Fruit fly (Drosophila melanogaster) Kc167 (cell line): ENCODE measurements around the gene CG34313.

Experiments used
- Myc ChIP-seq: fragments of >200 bp; optimal IDR thresholded peaks from 2 replicates; lab custom pipeline; 2017; ENCODE audit warnings: missing external identifiers
- Sin3A ChIP-seq: fragments of >200 bp; optimal IDR thresholded peaks from 2 replicates; lab custom pipeline; 2018; ENCODE audit warnings: missing external identifiers
- h ChIP-seq: fragments of >200 bp; optimal IDR thresholded peaks from 3 replicates; lab custom pipeline; 2018; ENCODE audit warnings: missing external identifiers
- insv ChIP-seq: fragments of >200 bp; optimal IDR thresholded peaks from 3 replicates; lab custom pipeline; 2018; ENCODE audit warnings: missing external identifiers
- psq ChIP-seq: fragments of >200 bp; optimal IDR thresholded peaks from 2 replicates; lab custom pipeline; 2017; ENCODE audit warnings: missing external identifiers
- ttk ChIP-seq: sonication (Bioruptor generic); optimal IDR thresholded peaks from 2 replicates; lab custom pipeline; 2017; ENCODE audit warnings: missing external identifiers

The CG34313 gene

DNA sequence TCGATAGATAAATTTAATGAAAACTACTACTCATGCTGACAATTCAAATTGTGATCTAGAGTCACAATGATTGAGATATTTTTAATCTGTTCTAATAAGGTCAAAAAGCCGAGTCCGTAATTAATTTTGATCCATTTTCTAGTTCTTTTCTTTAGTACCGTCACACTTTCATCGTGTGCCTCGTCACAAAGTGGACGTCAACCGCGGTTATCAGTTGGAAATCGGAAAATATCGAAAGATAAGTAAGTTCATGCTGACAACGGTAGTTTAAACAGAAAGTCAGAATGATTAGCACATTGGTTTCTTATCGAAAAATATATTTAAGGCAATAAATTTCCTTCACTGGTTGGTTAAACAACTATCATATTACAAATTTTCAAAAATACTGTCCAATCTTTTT is 28.9 kb upstream of the CG34313 start:
- TF ChIP-seq h (no peak), Sin3A (no peak), ttk (lab: Kevin White, UChicago) (no peak), psq (lab: Kevin White, UChicago) (no peak), insv (lab: Kevin White, UChicago) (no peak), Myc (lab: Kevin White, UChicago) (no peak)

- TF ChIP-seq h, result no peak
- no peak for TF ChIP-seq insv (lab: Kevin White, UChicago)
- TF ChIP-seq Myc (lab: Kevin White, UChicago), result no peak
- no peak for TF ChIP-seq ttk (lab: Kevin White, UChicago)
- TF ChIP-seq Sin3A, result no peak
These were observed 26.9 kb upstream of the CG34313 start, which contains the start of gene CG31810 for dm6 chr2L:16852318-16852932. TSS of gene CG31810 (minus strand) at chr2L:16852368.

- no peak for TF ChIP-seq Sin3A
- TF ChIP-seq Myc (lab: Kevin White, UChicago), result no peak
These were observed 22.2 kb upstream of the CG34313 start for dm6 chr2L:16857131-16857530.

DNA sequence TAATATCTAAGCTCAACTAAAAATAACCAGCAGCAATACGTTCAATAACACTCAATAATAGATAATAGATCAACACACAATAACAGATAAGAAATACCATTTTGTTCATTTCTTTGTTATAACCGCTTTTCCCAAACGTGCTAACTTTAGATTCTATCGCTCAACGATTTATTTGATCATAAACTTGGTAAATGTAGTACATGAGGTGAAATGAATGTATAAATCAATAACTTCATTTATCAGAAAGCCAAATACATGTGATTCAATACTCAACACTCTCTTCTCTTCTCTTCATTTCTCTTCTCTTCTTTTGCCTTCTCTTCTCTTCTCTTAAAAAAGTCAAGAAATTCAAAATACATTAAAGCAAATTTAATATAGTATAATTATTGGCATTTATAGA is 21.7 kb upstream of the CG34313 start:
- TF ChIP-seq Myc (lab: Kevin White, UChicago) (no peak), Sin3A (no peak), ttk (lab: Kevin White, UChicago) (no peak), insv (lab: Kevin White, UChicago) (no peak), h (no peak), psq (lab: Kevin White, UChicago) (no peak)

dm6 chr2L:16858466-16859007 is 20.8 kb upstream of the CG34313 start, which contains the start of gene CG31809:
TSS of gene CG31809 (minus strand) at chr2L:16858714.
- TF ChIP-seq insv (lab: Kevin White, UChicago) (no peak), ttk (lab: Kevin White, UChicago) (no peak), h (no peak), Sin3A (no peak), psq (lab: Kevin White, UChicago) (no peak), Myc (lab: Kevin White, UChicago) (no peak)

dm6 chr2L:16859103-16859502 is 20.2 kb upstream of the CG34313 start:
- TF ChIP-seq psq (lab: Kevin White, UChicago) (no peak), Sin3A (no peak)

- TF ChIP-seq insv (lab: Kevin White, UChicago), result no peak
These were observed 19.8 kb upstream of the CG34313 start for dm6 chr2L:16859566-16859965.

- TF ChIP-seq Myc (lab: Kevin White, UChicago) (no peak), psq (lab: Kevin White, UChicago) (no peak), Sin3A (no peak), h (no peak), ttk (lab: Kevin White, UChicago) (no peak), insv (lab: Kevin White, UChicago) (no peak)
These were observed 18.2 kb upstream of the CG34313 start, which contains the start of gene CG6012 for dm6 chr2L:16861126-16861525. TSS of gene CG6012 (minus strand) at chr2L:16861489.

DNA sequence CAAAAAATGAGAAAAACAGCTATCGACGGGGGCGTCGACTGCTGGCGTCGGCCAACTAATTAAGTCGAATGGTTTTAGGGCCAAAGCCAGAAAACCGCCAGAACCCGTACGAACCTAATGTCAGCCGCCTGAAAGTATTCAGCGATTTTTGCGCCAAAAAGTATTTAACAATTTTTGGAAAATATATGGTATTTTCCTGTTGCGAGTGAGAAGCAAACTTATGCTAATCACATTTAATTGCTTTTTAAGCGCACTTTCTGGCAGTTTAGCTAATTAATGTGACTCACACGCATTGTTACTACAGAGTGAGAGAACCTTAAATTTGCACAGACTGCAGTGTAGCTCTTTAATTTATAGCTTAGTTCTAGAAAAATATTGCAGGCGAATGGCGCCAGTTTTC is 16.8 kb upstream of the CG34313 start:
- TF ChIP-seq Myc (lab: Kevin White, UChicago) (no peak), insv (lab: Kevin White, UChicago) (no peak)

dm6 chr2L:16868897-16869324 is 10.4 kb upstream of the CG34313 start:
- no peak for TF ChIP-seq ttk (lab: Kevin White, UChicago)

dm6 chr2L:16874924-16875323 is 4.4 kb upstream of the CG34313 start:
- TF ChIP-seq ttk (lab: Kevin White, UChicago) (no peak), insv (lab: Kevin White, UChicago) (no peak), Myc (lab: Kevin White, UChicago) (no peak), psq (lab: Kevin White, UChicago) (no peak), h (no peak), Sin3A (no peak)

DNA sequence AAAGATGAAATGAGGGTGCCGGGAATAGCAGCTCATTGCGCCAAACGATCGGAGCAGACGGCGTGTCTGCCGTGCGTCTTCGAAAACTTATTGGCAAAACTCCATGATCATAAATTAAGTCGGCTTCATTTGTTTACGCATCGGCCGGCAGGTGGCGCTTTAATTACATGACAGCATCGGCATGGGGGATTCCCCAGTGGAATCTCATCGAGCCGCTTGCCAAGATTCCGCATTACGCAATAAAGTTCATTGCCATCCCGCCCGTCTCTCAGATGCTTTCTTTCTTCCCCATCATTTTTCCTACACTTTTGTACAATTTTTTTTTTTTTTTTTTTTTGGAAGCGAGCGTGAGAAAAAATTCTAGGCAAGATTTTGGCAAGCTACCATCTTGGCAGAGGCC is 2.8 kb upstream of the CG34313 start:
- no peak for TF ChIP-seq Sin3A
- TF ChIP-seq psq (lab: Kevin White, UChicago), result no peak
- TF ChIP-seq ttk (lab: Kevin White, UChicago), result no peak
- TF ChIP-seq Myc (lab: Kevin White, UChicago), result no peak
- TF ChIP-seq h, result no peak
- no peak for TF ChIP-seq insv (lab: Kevin White, UChicago)

DNA sequence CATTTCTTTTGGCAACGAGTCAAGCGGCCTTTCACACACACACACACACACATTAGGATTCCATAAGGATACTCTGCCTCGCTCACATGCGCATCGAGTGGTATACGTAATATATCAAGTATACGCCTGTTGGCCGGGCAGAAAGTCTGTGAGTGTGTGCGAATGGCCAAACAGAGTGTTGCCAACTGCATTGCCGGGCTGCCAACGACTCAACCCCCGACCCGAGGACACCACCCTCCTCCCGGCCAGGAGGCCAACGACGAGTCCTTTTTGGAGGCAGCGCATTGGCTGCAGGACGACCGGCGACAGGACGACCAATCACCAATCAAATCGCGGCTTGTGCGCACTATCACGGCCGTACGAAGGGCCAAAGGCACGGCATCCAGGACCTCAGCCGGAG is 1.6 kb upstream of the CG34313 start:
- no peak for TF ChIP-seq h
- TF ChIP-seq ttk (lab: Kevin White, UChicago), result no peak
- TF ChIP-seq insv (lab: Kevin White, UChicago), result no peak
- TF ChIP-seq Sin3A, result no peak
- no peak for TF ChIP-seq psq (lab: Kevin White, UChicago)
- no peak for TF ChIP-seq Myc (lab: Kevin White, UChicago)

DNA sequence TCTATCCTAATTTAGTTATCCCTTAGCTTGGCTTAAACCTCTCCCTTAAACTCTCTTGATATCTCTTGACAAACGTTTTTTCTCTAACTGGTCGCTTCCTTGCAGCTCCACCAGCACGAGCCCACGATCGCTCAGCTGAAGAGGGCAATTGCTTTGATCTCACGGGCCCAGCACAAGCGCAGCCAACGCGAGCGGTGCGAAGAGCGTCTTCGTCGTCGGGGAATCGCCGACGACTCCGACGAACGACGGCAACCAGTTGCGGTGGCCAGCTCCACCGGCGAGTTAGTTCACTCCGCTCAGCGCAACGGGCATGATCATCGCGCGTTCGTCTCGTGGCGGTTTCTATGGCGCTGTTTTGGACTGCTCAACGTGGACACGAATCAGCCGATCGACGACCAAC is 1.6 kb downstream of the CG34313 start:
- TF ChIP-seq ttk (lab: Kevin White, UChicago) (no peak), Sin3A (no peak), psq (lab: Kevin White, UChicago) (no peak), h (no peak), Myc (lab: Kevin White, UChicago) (no peak), insv (lab: Kevin White, UChicago) (no peak)
